Fruit fly (Drosophila melanogaster) whole organism, embryonic: ENCODE results near the gene mRpL51.

Experiments used
- Ada2b ChIP-seq: fragments of 200-800 bp; sonication (Bioruptor generic); IDR thresholded peaks from 2 replicates; pipeline ENCODE4 v1.3.6; 2022; ENCODE audit warnings: missing biosample characterization, missing genetic modification characterization
- Atf6 ChIP-seq: fragments of 200-800 bp; sonication (Bioruptor generic); IDR thresholded peaks from 2 replicates; pipeline ENCODE4 v1.3.6; 2022; ENCODE audit warnings: missing biosample characterization, missing genetic modification characterization
- Bdp1 ChIP-seq: fragments of 200-800 bp; sonication (Bioruptor generic); optimal IDR thresholded peaks from 3 replicates; lab custom pipeline; 2016; ENCODE audit warnings: missing biosample characterization, missing genetic modification characterization
- Blimp-1 ChIP-seq: fragments of 200-800 bp; sonication (Bioruptor generic); optimal IDR thresholded peaks from 3 replicates; lab custom pipeline; 2018; ENCODE audit warnings: missing biosample characterization, missing genetic modification characterization, mild to moderate bottlenecking, moderate library complexity, missing genetic modification reagents
- CG11093 ChIP-seq: fragments of 200-800 bp; sonication (Bioruptor generic); IDR thresholded peaks from 3 replicates; pipeline ENCODE4 v1.3.6; 2022; ENCODE audit warnings: missing biosample characterization, missing genetic modification characterization
- CG11696 ChIP-seq: fragments of 200-800 bp; sonication (Bioruptor generic); IDR thresholded peaks from 2 replicates; pipeline ENCODE4 v1.3.6; 2022; ENCODE audit warnings: missing biosample characterization, missing genetic modification characterization
- CG12942 ChIP-seq: fragments of 200-800 bp; sonication (Bioruptor generic); optimal IDR thresholded peaks from 3 replicates; lab custom pipeline; 2016; ENCODE audit warnings: missing biosample characterization, missing genetic modification characterization
- CG13123 ChIP-seq: fragments of 200-800 bp; sonication (Bioruptor generic); optimal IDR thresholded peaks from 2 replicates; lab custom pipeline; 2016; ENCODE audit warnings: missing biosample characterization, missing genetic modification characterization
- CG13287 ChIP-seq: fragments of 200-800 bp; sonication (Bioruptor generic); IDR thresholded peaks from 2 replicates; pipeline ENCODE4 v1.3.6; 2022; ENCODE audit warnings: missing biosample characterization, missing genetic modification characterization; ENCODE audit not compliant: partially characterized antibody
- CG14860 ChIP-seq: fragments of 200-800 bp; sonication (Bioruptor generic); IDR thresholded peaks from 3 replicates; pipeline ENCODE4 v1.3.6; 2022; ENCODE audit warnings: missing biosample characterization, missing genetic modification characterization; ENCODE audit not compliant: partially characterized antibody
- CG1603 ChIP-seq: fragments of 200-800 bp; sonication (Bioruptor generic); optimal IDR thresholded peaks from 2 replicates; lab custom pipeline; 2019; ENCODE audit warnings: missing biosample characterization, mild to moderate bottlenecking, missing genetic modification characterization, moderate library complexity
- CG16813 ChIP-seq: fragments of 200-800 bp; sonication (Bioruptor generic); IDR thresholded peaks from 3 replicates; pipeline ENCODE4 v1.3.6; 2022; ENCODE audit warnings: missing biosample characterization, missing genetic modification characterization; ENCODE audit not compliant: partially characterized antibody
- CG17186 ChIP-seq: fragments of 200-800 bp; sonication (Bioruptor generic); optimal IDR thresholded peaks from 3 replicates; lab custom pipeline; 2017; ENCODE audit warnings: missing biosample characterization, missing genetic modification reagents, missing genetic modification characterization
- CG2678 ChIP-seq: fragments of 200-800 bp; sonication (Bioruptor generic); optimal IDR thresholded peaks from 3 replicates; lab custom pipeline; 2019; ENCODE audit warnings: missing biosample characterization, mild to moderate bottlenecking, missing genetic modification characterization, moderate library complexity
- CG33213 ChIP-seq: fragments of 200-800 bp; sonication (Bioruptor generic); optimal IDR thresholded peaks from 3 replicates; lab custom pipeline; 2016; ENCODE audit warnings: missing biosample characterization, missing genetic modification characterization
- CG4820 ChIP-seq: fragments of 200-800 bp; sonication (Bioruptor generic); optimal IDR thresholded peaks from 3 replicates; lab custom pipeline; 2016; ENCODE audit warnings: missing biosample characterization, missing genetic modification characterization
- CG7839 ChIP-seq: fragments of 200-800 bp; sonication (Bioruptor generic); optimal IDR thresholded peaks from 3 replicates; lab custom pipeline; 2018; ENCODE audit warnings: missing biosample characterization, mild to moderate bottlenecking, missing genetic modification characterization, moderate library complexity
- CG7928 ChIP-seq: fragments of 200-800 bp; sonication (Bioruptor generic); optimal IDR thresholded peaks from 2 replicates; lab custom pipeline; 2017; ENCODE audit warnings: missing biosample characterization, mild to moderate bottlenecking, missing genetic modification characterization
- CG9727 ChIP-seq: fragments of 200-800 bp; sonication (Bioruptor generic); optimal IDR thresholded peaks from 3 replicates; lab custom pipeline; 2017; ENCODE audit warnings: missing biosample characterization, mild to moderate bottlenecking, missing genetic modification characterization
- CrebB ChIP-seq: fragments of 200-800 bp; sonication (Bioruptor generic); optimal IDR thresholded peaks from 3 replicates; lab custom pipeline; 2018; ENCODE audit warnings: missing biosample characterization, mild to moderate bottlenecking, missing genetic modification characterization
- Doc3 ChIP-seq: fragments of 200-800 bp; sonication (Bioruptor generic); IDR thresholded peaks from 3 replicates; pipeline ENCODE4 v1.3.6; 2022; ENCODE audit warnings: missing biosample characterization, missing genetic modification characterization; ENCODE audit not compliant: partially characterized antibody
- E2f1 ChIP-seq: fragments of 200-800 bp; sonication (Bioruptor generic); IDR thresholded peaks from 2 replicates; pipeline ENCODE4 v1.3.6; 2022; ENCODE audit warnings: missing biosample characterization, missing genetic modification characterization
- Elba2 ChIP-seq: fragments of 200-800 bp; sonication (Bioruptor generic); optimal IDR thresholded peaks from 3 replicates; lab custom pipeline; 2016; ENCODE audit warnings: missing biosample characterization, missing genetic modification characterization
- Ets65A ChIP-seq: fragments of 200-800 bp; sonication (Bioruptor generic); peaks from one replicate; lab custom pipeline; 2016; ENCODE audit warnings: missing biosample characterization, missing genetic modification characterization
- Ets97D ChIP-seq: fragments of 200-800 bp; sonication (Bioruptor generic); optimal IDR thresholded peaks from 3 replicates; lab custom pipeline; 2016; ENCODE audit warnings: missing biosample characterization, missing genetic modification characterization
- HLH4C ChIP-seq: fragments of 200-800 bp; sonication (Bioruptor generic); IDR thresholded peaks from 3 replicates; pipeline ENCODE4 v1.3.6; 2022; ENCODE audit warnings: missing biosample characterization, missing genetic modification characterization; ENCODE audit not compliant: partially characterized antibody
- Hand ChIP-seq: fragments of 200-800 bp; sonication (Bioruptor generic); optimal IDR thresholded peaks from 2 replicates; lab custom pipeline; 2017; ENCODE audit warnings: mild to moderate bottlenecking, missing biosample characterization, missing genetic modification reagents, missing genetic modification characterization
- Myb ChIP-seq: fragments of 200-800 bp; sonication (Bioruptor generic); optimal IDR thresholded peaks from 2 replicates; lab custom pipeline; 2016; ENCODE audit warnings: missing biosample characterization, missing genetic modification characterization
- Ravus ChIP-seq: fragments of 200-800 bp; sonication (Bioruptor generic); IDR thresholded peaks from 2 replicates; pipeline ENCODE4 v1.3.6; 2022; ENCODE audit warnings: missing biosample characterization, missing genetic modification characterization
- ash1 ChIP-seq: fragments of 200-800 bp; sonication (Bioruptor generic); optimal IDR thresholded peaks from 2 replicates; lab custom pipeline; 2018; ENCODE audit warnings: missing biosample characterization, mild to moderate bottlenecking, missing genetic modification characterization
- ato ChIP-seq: fragments of 200-800 bp; sonication (Bioruptor generic); IDR thresholded peaks from 2 replicates; pipeline ENCODE4 v1.3.6; 2022; ENCODE audit warnings: missing biosample characterization, missing genetic modification characterization; ENCODE audit not compliant: partially characterized antibody
- chn ChIP-seq: fragments of 200-800 bp; sonication (Bioruptor generic); optimal IDR thresholded peaks from 2 replicates; lab custom pipeline; 2016; ENCODE audit warnings: missing biosample characterization, missing genetic modification characterization
- cwo ChIP-seq: fragments of 200-800 bp; sonication (Bioruptor generic); optimal IDR thresholded peaks from 3 replicates; lab custom pipeline; 2017; ENCODE audit warnings: missing biosample characterization, missing genetic modification characterization, mild to moderate bottlenecking, moderate library complexity, missing genetic modification reagents
- exex ChIP-seq: fragments of 200-800 bp; sonication (Bioruptor generic); optimal IDR thresholded peaks from 4 replicates; lab custom pipeline; 2018; ENCODE audit warnings: missing biosample characterization, mild to moderate bottlenecking, missing genetic modification characterization, moderate library complexity
- eyg ChIP-seq: fragments of 200-800 bp; sonication (Bioruptor generic); optimal IDR thresholded peaks from 3 replicates; lab custom pipeline; 2016; ENCODE audit warnings: missing biosample characterization, missing genetic modification characterization
- gcm ChIP-seq: fragments of 200-800 bp; sonication (Bioruptor generic); optimal IDR thresholded peaks from 2 replicates; lab custom pipeline; 2019; ENCODE audit warnings: missing biosample characterization, mild to moderate bottlenecking, missing genetic modification characterization, moderate library complexity
- gro ChIP-seq: fragments of 200-800 bp; sonication (Bioruptor generic); optimal IDR thresholded peaks from 2 replicates; lab custom pipeline; 2016; ENCODE audit warnings: missing biosample characterization, missing genetic modification characterization
- ham ChIP-seq: fragments of 200-800 bp; sonication (Bioruptor generic); IDR thresholded peaks from 2 replicates; pipeline ENCODE4 v1.3.6; 2022; ENCODE audit warnings: missing biosample characterization, missing genetic modification characterization
- hb ChIP-seq: fragments of 200-800 bp; sonication (Bioruptor generic); IDR thresholded peaks from 3 replicates; pipeline ENCODE4 v1.3.6; 2022; ENCODE audit warnings: missing biosample characterization, missing genetic modification characterization; ENCODE audit not compliant: partially characterized antibody
- hbn ChIP-seq: fragments of 200-800 bp; sonication (Bioruptor generic); IDR thresholded peaks from 2 replicates; pipeline ENCODE4 v1.3.6; 2022; ENCODE audit warnings: missing biosample characterization, missing genetic modification characterization; ENCODE audit not compliant: partially characterized antibody
- insv ChIP-seq, 2 experiments: fragments of 200-800 bp; sonication (Bioruptor generic); optimal IDR thresholded peaks; 3 replicates each; lab custom pipeline; 2016 to 2018; ENCODE audit warnings: missing biosample characterization in 2 of 2, missing genetic modification characterization in 2 of 2
- kah ChIP-seq: fragments of 200-800 bp; sonication (Bioruptor generic); optimal IDR thresholded peaks from 2 replicates; lab custom pipeline; 2018; ENCODE audit warnings: missing biosample characterization, mild to moderate bottlenecking, missing genetic modification characterization
- maf-S ChIP-seq: fragments of 200-800 bp; sonication (Bioruptor generic); optimal IDR thresholded peaks from 2 replicates; lab custom pipeline; 2016; ENCODE audit warnings: missing biosample characterization, missing genetic modification characterization
- pho ChIP-seq: fragments of 200-800 bp; sonication (Bioruptor generic); optimal IDR thresholded peaks from 2 replicates; lab custom pipeline; 2016; ENCODE audit warnings: missing biosample characterization, missing genetic modification characterization
- row ChIP-seq: fragments of 200-800 bp; sonication (Bioruptor generic); IDR thresholded peaks from 3 replicates; pipeline ENCODE4 v1.3.6; 2022; ENCODE audit warnings: missing biosample characterization, missing genetic modification characterization
- slbo ChIP-seq: fragments of 200-800 bp; sonication (Bioruptor generic); IDR thresholded peaks from 2 replicates; pipeline ENCODE4 v1.3.6; 2022; ENCODE audit warnings: missing biosample characterization, missing genetic modification characterization
- ssp ChIP-seq: fragments of 200-800 bp; sonication (Bioruptor generic); IDR thresholded peaks from 2 replicates; pipeline ENCODE4 v1.3.6; 2022; ENCODE audit warnings: missing biosample characterization, missing genetic modification characterization
- trem ChIP-seq: fragments of 200-800 bp; optimal IDR thresholded peaks from 3 replicates; lab custom pipeline; 2019; ENCODE audit warnings: missing biosample characterization, mild to moderate bottlenecking, missing genetic modification characterization, moderate library complexity
- twi ChIP-seq: fragments of 200-800 bp; optimal IDR thresholded peaks from 2 replicates; lab custom pipeline; 2019; ENCODE audit warnings: missing biosample characterization, mild to moderate bottlenecking, missing genetic modification characterization, moderate library complexity
- zen2 ChIP-seq: fragments of 200-800 bp; sonication (Bioruptor generic); IDR thresholded peaks from 3 replicates; pipeline ENCODE4 v1.3.6; 2022; ENCODE audit warnings: missing biosample characterization, missing genetic modification characterization; ENCODE audit not compliant: partially characterized antibody
- zfh2 ChIP-seq: fragments of 200-800 bp; sonication (Bioruptor generic); optimal IDR thresholded peaks from 2 replicates; lab custom pipeline; 2016; ENCODE audit warnings: missing biosample characterization, missing genetic modification characterization

mRpL51 gene

dm6 chr2L:8511723-8512122 is 5.5 kb downstream of the mRpL51 start, which contains the start of gene CG13096 (continued):
- TF ChIP-seq ssp (GFP tag; lab: Robert Waterston, UW): no peak
- peak; percentile 6 for TF ChIP-seq CrebB (tag; lab: Kevin White, UChicago)
- TF ChIP-seq Blimp-1: no peak
- peak; percentile 96 for TF ChIP-seq CG14860 (GFP tag; lab: Robert Waterston, UW)
- peak; percentile 39 for TF ChIP-seq pho (GFP tag; lab: Kevin White, UChicago)
- TF ChIP-seq Bdp1 (GFP tag; lab: Kevin White, UChicago): peak; percentile 27
- no peak for TF ChIP-seq E2f1 (GFP tag; lab: Robert Waterston, UW)
- peak; percentile 72 for TF ChIP-seq CG17186 (GFP tag; lab: Kevin White, UChicago)
- peak; percentile 30 for TF ChIP-seq CG9727 (GFP tag; lab: Kevin White, UChicago)
- no peak for TF ChIP-seq eyg (GFP tag; lab: Kevin White, UChicago)
- peak; percentile 99 for TF ChIP-seq hbn (GFP tag; lab: Robert Waterston, UW)
- no peak for TF ChIP-seq gcm (GFP tag; lab: Kevin White, UChicago)
- no peak for TF ChIP-seq Elba2 (GFP tag; lab: Kevin White, UChicago)
- peak; percentile 97 for TF ChIP-seq cwo (GFP tag; lab: Kevin White, UChicago)
- no peak for TF ChIP-seq CG2678 (tag; lab: Kevin White, UChicago)
- peak; percentile 99 for TF ChIP-seq Myb (GFP tag; lab: Kevin White, UChicago)
- TF ChIP-seq CG1603: peak; percentile 93
- TF ChIP-seq Doc3 (GFP tag; lab: Robert Waterston, UW): peak; percentile 98
- TF ChIP-seq CG33213: peak; percentile 55
- peak; percentile 100 for TF ChIP-seq CG13287 (GFP tag; lab: Robert Waterston, UW)
- TF ChIP-seq trem: peak; percentile 85
- no peak for TF ChIP-seq CG12942 (GFP tag; lab: Kevin White, UChicago)
- TF ChIP-seq CG13123 (GFP tag; lab: Kevin White, UChicago): no peak
- no peak for TF ChIP-seq ash1 (GFP tag; lab: Kevin White, UChicago)
- TF ChIP-seq CG16813: peak; percentile 98
- TF ChIP-seq slbo (GFP tag; lab: Robert Waterston, UW): peak; percentile 27; the same call in 1 of the 2 replicates
- TF ChIP-seq twi (tag; lab: Kevin White, UChicago): peak; percentile 39
- peak; percentile 24 for TF ChIP-seq exex (tag; lab: Kevin White, UChicago)
- peak; percentile 32 for TF ChIP-seq chn (GFP tag; lab: Kevin White, UChicago)
- TF ChIP-seq CG7839 (tag; lab: Kevin White, UChicago): no peak
- peak; percentile 91 for TF ChIP-seq Ets97D (GFP tag; lab: Kevin White, UChicago)
- no peak for TF ChIP-seq Hand
- no peak for TF ChIP-seq Ada2b
- TF ChIP-seq hb (GFP tag; lab: Robert Waterston, UW): peak; percentile 98
- TF ChIP-seq ato (GFP tag; lab: Robert Waterston, UW): peak; percentile 98
- peak; percentile 27 for TF ChIP-seq zfh2 (GFP tag; lab: Kevin White, UChicago)
- peak; percentile 8 for TF ChIP-seq CG4820 (GFP tag; lab: Kevin White, UChicago)
- no peak for TF ChIP-seq kah
- no peak for TF ChIP-seq Ravus (GFP tag; lab: Robert Waterston, UW)
- peak; percentile 98 for TF ChIP-seq zen2
- TF ChIP-seq Ets65A (GFP tag; lab: Kevin White, UChicago): peak; percentile 83
- TF ChIP-seq gro (GFP tag; lab: Kevin White, UChicago): peak; percentile 68
- peak; percentile 6 for TF ChIP-seq maf-S (GFP tag; lab: Kevin White, UChicago)
- TF ChIP-seq Atf6 (GFP tag; lab: Robert Waterston, UW): no peak
- TF ChIP-seq row (GFP tag; lab: Robert Waterston, UW): peak; percentile 59; the same call in 2 of the 3 replicates
- TF ChIP-seq insv (GFP tag; optimal IDR thresholded peaks at IDR 0.05; lab: Kevin White, UChicago): peak in 1 of 2 experiments; percentile 37
- peak; percentile 81 for TF ChIP-seq CG7928 (GFP tag; lab: Kevin White, UChicago)
- TF ChIP-seq CG11093 (GFP tag; lab: Robert Waterston, UW): no peak
- peak; percentile 98 for TF ChIP-seq HLH4C (GFP tag; lab: Robert Waterston, UW)
- no peak for TF ChIP-seq ham (GFP tag; lab: Robert Waterston, UW)
- no peak for TF ChIP-seq CG11696 (GFP tag; lab: Robert Waterston, UW)
